Fruit fly (Drosophila melanogaster): ENCODE measurements around the gene CG9967.
A peak's percentile ranks its signal among the peaks of the same experiment; 100 is the strongest.

CG9967 gene

dm6 chr2L:2361893-2362807 lies 5.0 kb upstream of the CG9967 start:
- TF ChIP-seq Rel (GFP tag; optimal IDR thresholded peaks at IDR 0.05): no peak
- peak; percentile 37 for TF ChIP-seq Rel (tag; optimal IDR thresholded peaks at IDR 0.05)
- no peak for TF ChIP-seq h (GFP tag; optimal IDR thresholded peaks at IDR 0.05)
- TF ChIP-seq OdsH (GFP tag; optimal IDR thresholded peaks at IDR 0.05): no peak
- TF ChIP-seq HLH106 (tag; optimal IDR thresholded peaks at IDR 0.05): no peak
- TF ChIP-seq tai (GFP tag; optimal IDR thresholded peaks at IDR 0.05): peak; percentile 11

DNA sequence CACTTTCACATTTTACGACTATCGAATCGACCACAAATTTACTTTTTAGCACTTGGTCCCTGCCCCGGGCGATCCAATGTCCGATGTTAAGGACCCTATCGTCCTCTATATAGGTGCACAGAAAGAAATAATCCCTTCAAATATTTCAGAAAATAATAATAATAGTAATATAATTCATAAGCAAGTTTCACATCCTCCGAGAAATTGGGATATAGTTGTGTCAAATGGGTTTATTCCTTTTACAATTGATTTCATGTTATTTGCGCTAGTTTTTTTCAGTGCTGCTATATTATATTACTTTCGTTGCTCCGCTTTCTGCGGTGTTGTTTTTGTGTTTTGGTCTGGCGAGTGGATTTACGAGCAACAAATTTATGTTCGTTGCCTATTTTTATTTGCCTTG lies 8.7 kb downstream of the CG9967 start:
- no peak for TF ChIP-seq Dif (GFP tag; optimal IDR thresholded peaks at IDR 0.05; ENCODE audit: partially characterized antibody)

DNA sequence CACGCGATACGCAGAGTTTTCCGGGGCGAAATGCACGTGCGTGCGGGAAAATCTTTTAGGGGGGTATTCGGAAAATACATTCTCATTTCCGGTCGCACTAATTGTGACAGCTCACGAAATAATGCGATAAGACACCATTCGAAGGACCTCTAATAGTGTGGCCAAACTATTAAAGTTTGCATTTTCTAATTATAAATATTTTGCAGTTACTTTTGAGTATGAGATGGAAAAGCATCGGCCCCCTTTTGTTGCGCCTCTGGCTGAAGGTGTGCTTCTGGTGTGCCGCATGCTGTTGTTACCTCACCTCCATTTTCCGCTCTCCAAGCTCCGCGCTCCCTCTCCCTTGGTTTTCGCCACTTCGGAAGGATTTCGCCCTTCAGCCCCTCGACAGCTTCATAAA lies 43.0 kb downstream of the CG9967 start:
- TF ChIP-seq CG9705 (GFP tag; optimal IDR thresholded peaks at IDR 0.05) (no peak), h (GFP tag; optimal IDR thresholded peaks at IDR 0.05) (no peak), lola (GFP tag; optimal IDR thresholded peaks at IDR 0.05) (no peak), woc (GFP tag; optimal IDR thresholded peaks at IDR 0.05) (no peak), N (GFP tag; optimal IDR thresholded peaks at IDR 0.05) (no peak), CrebA (GFP tag; optimal IDR thresholded peaks at IDR 0.05; ENCODE audit: borderline replicate concordance) (no peak), Rel (GFP tag; optimal IDR thresholded peaks at IDR 0.05) (no peak), Rel (tag; optimal IDR thresholded peaks at IDR 0.05) (no peak), OdsH (GFP tag; optimal IDR thresholded peaks at IDR 0.05) (no peak), Hnf4 (GFP tag; optimal IDR thresholded peaks at IDR 0.05) (no peak), tai (GFP tag; optimal IDR thresholded peaks at IDR 0.05) (no peak), ey (GFP tag; optimal IDR thresholded peaks at IDR 0.05) (no peak)

- no peak for TF ChIP-seq CG32264 (GFP tag; optimal IDR thresholded peaks at IDR 0.05)
- TF ChIP-seq ey (GFP tag; optimal IDR thresholded peaks at IDR 0.05): no peak
- TF ChIP-seq dmrt93B (GFP tag; optimal IDR thresholded peaks at IDR 0.05): no peak
- TF ChIP-seq fru (GFP tag; optimal IDR thresholded peaks at IDR 0.05): no peak
- no peak for TF ChIP-seq foxo (GFP tag; optimal IDR thresholded peaks at IDR 0.05)
- TF ChIP-seq pan (optimal IDR thresholded peaks at IDR 0.05): no peak
- TF ChIP-seq Mio (GFP tag; optimal IDR thresholded peaks at IDR 0.05): no peak
- no peak for TF ChIP-seq Jra (GFP tag; optimal IDR thresholded peaks at IDR 0.05)
- no peak for TF ChIP-seq OdsH (GFP tag; optimal IDR thresholded peaks at IDR 0.05)
- TF ChIP-seq rgr (GFP tag; optimal IDR thresholded peaks at IDR 0.05): no peak
These were observed 45.7 kb downstream of the CG9967 start, which contains the start of gene eys for dm6 chr2L:2311449-2311848. eys (plus strand) TSS chr2L:2311680.

DNA sequence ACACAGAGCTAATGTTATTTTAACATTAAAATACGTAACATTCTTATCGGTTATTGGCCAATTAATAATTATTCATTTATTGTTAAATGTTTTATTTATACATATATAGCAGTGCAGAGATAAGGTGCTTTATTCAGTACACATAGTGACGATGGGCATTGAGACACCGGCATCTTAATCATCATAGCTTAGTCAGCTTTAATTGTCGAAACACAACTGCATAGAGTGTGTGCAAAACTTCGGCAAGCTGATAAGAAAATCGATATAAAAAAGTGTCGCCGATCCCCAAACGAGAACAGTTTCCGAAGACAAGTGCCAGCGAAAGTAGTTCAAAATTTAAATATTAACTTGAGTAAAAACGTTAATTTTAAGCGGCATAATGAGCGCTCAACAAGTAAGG lies 49.5 kb downstream of the CG9967 start, which contains the start of gene CG16995:
Gene CG16995 (plus strand): TSS at position 301 of the 400 bp plus-strand sequence.
- no peak for TF ChIP-seq Myc (optimal IDR thresholded peaks at IDR 0.05)
- no peak for TF ChIP-seq tai (GFP tag; optimal IDR thresholded peaks at IDR 0.05)
- no peak for TF ChIP-seq OdsH (GFP tag; optimal IDR thresholded peaks at IDR 0.05)
- no peak for TF ChIP-seq foxo (GFP tag; optimal IDR thresholded peaks at IDR 0.05)

- TF ChIP-seq Dfd (GFP tag; optimal IDR thresholded peaks at IDR 0.05): no peak
- no peak for TF ChIP-seq rgr (GFP tag; optimal IDR thresholded peaks at IDR 0.05)
- TF ChIP-seq CG32264 (GFP tag; optimal IDR thresholded peaks at IDR 0.05): no peak
- TF ChIP-seq Vsx2 (GFP tag; optimal IDR thresholded peaks at IDR 0.05; ENCODE audit: partially characterized antibody): no peak
- no peak for TF ChIP-seq Dif (GFP tag; optimal IDR thresholded peaks at IDR 0.05; ENCODE audit: partially characterized antibody)
- TF ChIP-seq psq (GFP tag; optimal IDR thresholded peaks at IDR 0.05): no peak
- TF ChIP-seq woc (GFP tag; optimal IDR thresholded peaks at IDR 0.05): no peak
- TF ChIP-seq sage (GFP tag; optimal IDR thresholded peaks at IDR 0.05): no peak
- TF ChIP-seq ey (GFP tag; optimal IDR thresholded peaks at IDR 0.05): no peak
- TF ChIP-seq brk (GFP tag; optimal IDR thresholded peaks at IDR 0.05): no peak
- no peak for TF ChIP-seq h (GFP tag; optimal IDR thresholded peaks at IDR 0.05)
- no peak for TF ChIP-seq HLH106 (tag; optimal IDR thresholded peaks at IDR 0.05)
- TF ChIP-seq N (GFP tag; optimal IDR thresholded peaks at IDR 0.05): no peak
These were observed 57.4 kb downstream of the CG9967 start, which contains the start of gene CG31949 for dm6 chr2L:2299803-2300202. CG31949 (plus strand) TSS chr2L:2300103.

Data from whole organism, wandering third instar larva.